In genomic region chr3L:19326029-19326428, dm6 we compare ENCODE assay signal across 2 fruit fly cellular contexts.
TF ChIP-seq lines count a peak whose summit lies in the region.

No protein-coding gene starts in this region.

TF ChIP-seq in whole organism, embryonic, 481 proteins besides CTCF, POLR2A, EP300 and RAD21 (continued from another document and continues in another):
- no peak for TF ChIP-seq CG2875 (GFP tag; optimal IDR thresholded peaks at IDR 0.05; lab: Kevin White, UChicago)
- no peak for TF ChIP-seq CG1647 (GFP tag; optimal IDR thresholded peaks at IDR 0.05; lab: Kevin White, UChicago)
- TF ChIP-seq CG6175 (GFP tag; IDR thresholded peaks at IDR 0.05; lab: Robert Waterston, UW), result no peak
- no peak for TF ChIP-seq CG13123 (GFP tag; optimal IDR thresholded peaks at IDR 0.05; lab: Kevin White, UChicago)
- TF ChIP-seq Dip3 (GFP tag; optimal IDR thresholded peaks at IDR 0.05; lab: Kevin White, UChicago), result no peak
- no peak for TF ChIP-seq CG3838 (GFP tag; optimal IDR thresholded peaks at IDR 0.05; lab: Kevin White, UChicago)
- TF ChIP-seq Optix (GFP tag; IDR thresholded peaks at IDR 0.05; lab: Robert Waterston, UW), result no peak
- no peak for TF ChIP-seq az2 (GFP tag; optimal IDR thresholded peaks at IDR 0.05; lab: Kevin White, UChicago)
- TF ChIP-seq fd96Cb (tag; optimal IDR thresholded peaks at IDR 0.05; lab: Kevin White, UChicago), result peak; percentile 6
- TF ChIP-seq dati (GFP tag; IDR thresholded peaks at IDR 0.05; lab: Robert Waterston, UW), result no peak
- TF ChIP-seq Chrac-16 (GFP tag; optimal IDR thresholded peaks at IDR 0.05; lab: Kevin White, UChicago), result no peak
- no peak for TF ChIP-seq yki (optimal IDR thresholded peaks at IDR 0.05; lab: Kevin White, UChicago)
- no peak for TF ChIP-seq btn (GFP tag; optimal IDR thresholded peaks at IDR 0.05; lab: Kevin White, UChicago)
- no peak for TF ChIP-seq CG7987 (GFP tag; optimal IDR thresholded peaks at IDR 0.05; lab: Kevin White, UChicago)
- no peak for TF ChIP-seq p53 (GFP tag; optimal IDR thresholded peaks at IDR 0.05; lab: Kevin White, UChicago)
- TF ChIP-seq Hr39 (optimal IDR thresholded peaks at IDR 0.05; lab: Kevin White, UChicago), result no peak
- TF ChIP-seq slbo (GFP tag; IDR thresholded peaks at IDR 0.05; lab: Robert Waterston, UW), result no peak
- peak; percentile 48 for TF ChIP-seq dmrt99B (tag; optimal IDR thresholded peaks at IDR 0.05; lab: Kevin White, UChicago)
- TF ChIP-seq Asciz (GFP tag; optimal IDR thresholded peaks at IDR 0.05; lab: Kevin White, UChicago), result no peak
- 0 out of 3 replicates have a peak, but pooled peaks have one; percentile 20 for TF ChIP-seq CG17361 (GFP tag; IDR thresholded peaks at IDR 0.05; lab: Robert Waterston, UW)
- TF ChIP-seq CG15514 (GFP tag; optimal IDR thresholded peaks at IDR 0.05; lab: Kevin White, UChicago), result no peak
- TF ChIP-seq gcm (GFP tag; optimal IDR thresholded peaks at IDR 0.05; lab: Kevin White, UChicago), result no peak
- TF ChIP-seq Dad (GFP tag; optimal IDR thresholded peaks at IDR 0.05; lab: Kevin White, UChicago), result no peak
- 0 out of 2 replicates have a peak, but pooled peaks have one; percentile 39 for TF ChIP-seq Ptx1 (GFP tag; IDR thresholded peaks at IDR 0.05; lab: Robert Waterston, UW)
- TF ChIP-seq CG11504 (tag; optimal IDR thresholded peaks at IDR 0.05; lab: Kevin White, UChicago), result peak; percentile 62
- TF ChIP-seq CG15269 (tag; optimal IDR thresholded peaks at IDR 0.05; lab: Kevin White, UChicago), result peak; percentile 39
- TF ChIP-seq Tbp (GFP tag; optimal IDR thresholded peaks at IDR 0.05; lab: Kevin White, UChicago), result no peak
- no peak for TF ChIP-seq CG32767 (GFP tag; IDR thresholded peaks at IDR 0.05; lab: Robert Waterston, UW)
- TF ChIP-seq sob (GFP tag; IDR thresholded peaks at IDR 0.05; lab: Robert Waterston, UW), result no peak
- no peak for TF ChIP-seq CG10431 (GFP tag; optimal IDR thresholded peaks at IDR 0.05; lab: Kevin White, UChicago)
- TF ChIP-seq lov (optimal IDR thresholded peaks at IDR 0.05; lab: Kevin White, UChicago), result no peak
- no peak for TF ChIP-seq lov (GFP tag; IDR thresholded peaks at IDR 0.05; lab: Robert Waterston, UW)
- 0 out of 2 replicates have a peak, but pooled peaks have one; percentile 50 for TF ChIP-seq ttk (GFP tag; IDR thresholded peaks at IDR 0.05; lab: Robert Waterston, UW)
- TF ChIP-seq ERR (GFP tag; optimal IDR thresholded peaks at IDR 0.05; lab: Kevin White, UChicago), result no peak
- no peak for TF ChIP-seq cg (GFP tag; optimal IDR thresholded peaks at IDR 0.05; lab: Kevin White, UChicago)
- no peak for TF ChIP-seq gsb (GFP tag; IDR thresholded peaks at IDR 0.05; lab: Robert Waterston, UW)
- TF ChIP-seq Stat92E (GFP tag; optimal IDR thresholded peaks at IDR 0.05; lab: Kevin White, UChicago), result no peak
- peak; percentile 2 for TF ChIP-seq Xbp1 (GFP tag; optimal IDR thresholded peaks at IDR 0.05; lab: Kevin White, UChicago)
- 0 out of 3 replicates have a peak, but pooled peaks have one; percentile 8 for TF ChIP-seq CG2889 (GFP tag; IDR thresholded peaks at IDR 0.05; lab: Robert Waterston, UW)
- no peak for TF ChIP-seq CG3407 (GFP tag; optimal IDR thresholded peaks at IDR 0.05; lab: Kevin White, UChicago)
- TF ChIP-seq hth (optimal IDR thresholded peaks at IDR 0.05; lab: Kevin White, UChicago), result no peak
- peak; percentile 24 for TF ChIP-seq ind (GFP tag; optimal IDR thresholded peaks at IDR 0.05; lab: Kevin White, UChicago)
- peak; percentile 17 for TF ChIP-seq CG2120 (GFP tag; optimal IDR thresholded peaks at IDR 0.05; lab: Kevin White, UChicago)
- TF ChIP-seq CG12942 (GFP tag; optimal IDR thresholded peaks at IDR 0.05; lab: Kevin White, UChicago), result no peak
- peak in 1 of 2 experiments; percentile 12 for TF ChIP-seq Hr51 (GFP tag; optimal IDR thresholded peaks at IDR 0.05; lab: Kevin White, UChicago)
- TF ChIP-seq CG43689 (GFP tag; IDR thresholded peaks at IDR 0.05; lab: Robert Waterston, UW), result 0 out of 2 replicates have a peak, but pooled peaks have one; percentile 21
- TF ChIP-seq Oli (tag; optimal IDR thresholded peaks at IDR 0.05; lab: Kevin White, UChicago), result peak; percentile 45
- no peak for TF ChIP-seq en (GFP tag; optimal IDR thresholded peaks at IDR 0.05; lab: Kevin White, UChicago)
- TF ChIP-seq dmrt11E (tag; optimal IDR thresholded peaks at IDR 0.05; lab: Kevin White, UChicago), result peak; percentile 18
- no peak for TF ChIP-seq CG16779 (GFP tag; IDR thresholded peaks at IDR 0.05; lab: Robert Waterston, UW)
- peak; percentile 4 for TF ChIP-seq CG16815 (GFP tag; optimal IDR thresholded peaks at IDR 0.05; lab: Kevin White, UChicago)
- no peak for TF ChIP-seq Adf1 (GFP tag; IDR thresholded peaks at IDR 0.05; lab: Robert Waterston, UW)
- TF ChIP-seq prd (optimal IDR thresholded peaks at IDR 0.05; lab: Kevin White, UChicago), result no peak
- peak; percentile 66 for TF ChIP-seq prd (GFP tag; IDR thresholded peaks at IDR 0.05; lab: Robert Waterston, UW)
- TF ChIP-seq ara (GFP tag; IDR thresholded peaks at IDR 0.05; lab: Robert Waterston, UW), result no peak
- peak; percentile 42; the same call in 1 of the 2 replicates for TF ChIP-seq HLH3B (GFP tag; IDR thresholded peaks at IDR 0.05; lab: Robert Waterston, UW)
- TF ChIP-seq NC2α (GFP tag; optimal IDR thresholded peaks at IDR 0.05; lab: Kevin White, UChicago), result no peak
- TF ChIP-seq bbx (GFP tag; IDR thresholded peaks at IDR 0.05; lab: Robert Waterston, UW; ENCODE audit: partially characterized antibody), result no peak
- no peak for TF ChIP-seq CG30020 (tag; optimal IDR thresholded peaks at IDR 0.05; lab: Kevin White, UChicago)
- TF ChIP-seq Kr (GFP tag; optimal IDR thresholded peaks at IDR 0.05; lab: Kevin White, UChicago), result no peak
- no peak for TF ChIP-seq CG2678 (tag; optimal IDR thresholded peaks at IDR 0.05; lab: Kevin White, UChicago)
- TF ChIP-seq grn (GFP tag; optimal IDR thresholded peaks at IDR 0.05; lab: Kevin White, UChicago), result no peak
- TF ChIP-seq CG4404 (GFP tag; IDR thresholded peaks at IDR 0.05; lab: Robert Waterston, UW), result no peak
- TF ChIP-seq CG31441 (GFP tag; IDR thresholded peaks at IDR 0.05; lab: Robert Waterston, UW), result 0 out of 2 replicates have a peak, but pooled peaks have one; percentile 26
- no peak for TF ChIP-seq CG13624 (GFP tag; optimal IDR thresholded peaks at IDR 0.05; lab: Kevin White, UChicago)
- TF ChIP-seq Gug (GFP tag; IDR thresholded peaks at IDR 0.05; lab: Robert Waterston, UW), result peak; percentile 16; the same call in 1 of the 4 replicates
- no peak for TF ChIP-seq MBD-R2 (GFP tag; IDR thresholded peaks at IDR 0.05; lab: Robert Waterston, UW)
- TF ChIP-seq dpn (GFP tag; optimal IDR thresholded peaks at IDR 0.05; lab: Kevin White, UChicago), result peak in 1 of 2 experiments; percentile 5

TF ChIP-seq in whole organism, prepupa, 60 proteins besides CTCF, POLR2A, EP300 and RAD21 (continued from another document):
- TF ChIP-seq pdm3 (GFP tag; optimal IDR thresholded peaks at IDR 0.05; lab: Kevin White, UChicago), result peak; percentile 36
- TF ChIP-seq spab (GFP tag; optimal IDR thresholded peaks at IDR 0.05; lab: Kevin White, UChicago), result no peak
- no peak for TF ChIP-seq CG11762 (GFP tag; optimal IDR thresholded peaks at IDR 0.05; lab: Kevin White, UChicago; ENCODE audit: insufficient read depth)
- peak; percentile 63 for TF ChIP-seq Gug (GFP tag; IDR thresholded peaks at IDR 0.05; lab: Robert Waterston, UW)
- TF ChIP-seq dac (GFP tag; optimal IDR thresholded peaks at IDR 0.05; lab: Kevin White, UChicago), result peak; percentile 15
- no peak for TF ChIP-seq Eip93F (GFP tag; optimal IDR thresholded peaks at IDR 0.05; lab: Kevin White, UChicago)
- TF ChIP-seq net (GFP tag; optimal IDR thresholded peaks at IDR 0.05; lab: Kevin White, UChicago), result peak; percentile 27
- no peak for TF ChIP-seq CG9139 (GFP tag; optimal IDR thresholded peaks at IDR 0.05; lab: Kevin White, UChicago)
- TF ChIP-seq CG8319 (GFP tag; optimal IDR thresholded peaks at IDR 0.05; lab: Kevin White, UChicago), result no peak
- TF ChIP-seq esn (GFP tag; optimal IDR thresholded peaks at IDR 0.05; lab: Kevin White, UChicago), result no peak
- TF ChIP-seq Eip75B (GFP tag; optimal IDR thresholded peaks at IDR 0.05; lab: Kevin White, UChicago), result no peak
- TF ChIP-seq cyc (GFP tag; optimal IDR thresholded peaks at IDR 0.05; lab: Kevin White, UChicago), result no peak
- no peak for TF ChIP-seq CG10669 (GFP tag; optimal IDR thresholded peaks at IDR 0.05; lab: Kevin White, UChicago)
- TF ChIP-seq CG1621 (tag; optimal IDR thresholded peaks at IDR 0.05; lab: Kevin White, UChicago), result no peak
- no peak for TF ChIP-seq Met (GFP tag; optimal IDR thresholded peaks at IDR 0.05; lab: Kevin White, UChicago)
- no peak for TF ChIP-seq CG16779 (tag; optimal IDR thresholded peaks at IDR 0.05; lab: Kevin White, UChicago)
- peak; percentile 30 for TF ChIP-seq acj6 (GFP tag; optimal IDR thresholded peaks at IDR 0.05; lab: Kevin White, UChicago)
- TF ChIP-seq CG6792 (GFP tag; optimal IDR thresholded peaks at IDR 0.05; lab: Kevin White, UChicago), result no peak
- TF ChIP-seq salr (GFP tag; optimal IDR thresholded peaks at IDR 0.05; lab: Kevin White, UChicago), result peak in 1 of 2 experiments; percentile 18
- no peak for TF ChIP-seq ss (GFP tag; optimal IDR thresholded peaks at IDR 0.05; lab: Kevin White, UChicago)
- no peak for TF ChIP-seq fd85E (GFP tag; optimal IDR thresholded peaks at IDR 0.05; lab: Kevin White, UChicago)
- TF ChIP-seq CG8632 (GFP tag; optimal IDR thresholded peaks at IDR 0.05; lab: Kevin White, UChicago), result no peak
- peak; percentile 77 for TF ChIP-seq CG32006 (GFP tag; optimal IDR thresholded peaks at IDR 0.05; lab: Kevin White, UChicago)
- TF ChIP-seq Sox102F (GFP tag; optimal IDR thresholded peaks at IDR 0.05; lab: Kevin White, UChicago), result no peak
- TF ChIP-seq Sox14 (GFP tag; optimal IDR thresholded peaks at IDR 0.05; lab: Kevin White, UChicago), result peak; percentile 2
- TF ChIP-seq Sox15 (GFP tag; optimal IDR thresholded peaks at IDR 0.05; lab: Kevin White, UChicago), result no peak
